Worm (Caenorhabditis elegans): ENCODE data around the gene D1054.9.

The D1054.9 gene

ce11 chrV:10790921-10791320 lies at the start of gene D1054.9:
Gene D1054.9, minus strand, starts transcription at chrV:10791057.
- TF ChIP-seq dao-5 (tag; optimal IDR thresholded peaks at IDR 0.05), result no peak
- no peak for TF ChIP-seq him-1 (tag; optimal IDR thresholded peaks at IDR 0.05)
- no peak for TF ChIP-seq W03F9.2 (tag; optimal IDR thresholded peaks at IDR 0.05)

- no peak for TF ChIP-seq dao-5 (tag; optimal IDR thresholded peaks at IDR 0.05)
- no peak for TF ChIP-seq W03F9.2 (tag; optimal IDR thresholded peaks at IDR 0.05)
Measured at ce11 chrV:10839398-10839797, 48.5 kb upstream of the D1054.9 start.

- TF ChIP-seq W03F9.2 (tag; optimal IDR thresholded peaks at IDR 0.05) (no peak), him-1 (tag; optimal IDR thresholded peaks at IDR 0.05) (no peak), dao-5 (tag; optimal IDR thresholded peaks at IDR 0.05) (no peak)
Measured at ce11 chrV:10838204-10838603, 47.3 kb upstream of the D1054.9 start.

ce11 chrV:10834682-10835219 lies 43.9 kb upstream of the D1054.9 start:
- no peak for TF ChIP-seq him-1 (tag; optimal IDR thresholded peaks at IDR 0.05)
- TF ChIP-seq dao-5 (tag; optimal IDR thresholded peaks at IDR 0.05), result no peak
- no peak for TF ChIP-seq W03F9.2 (tag; optimal IDR thresholded peaks at IDR 0.05)

- TF ChIP-seq dao-5 (tag; optimal IDR thresholded peaks at IDR 0.05) (no peak), W03F9.2 (tag; optimal IDR thresholded peaks at IDR 0.05) (no peak), him-1 (tag; optimal IDR thresholded peaks at IDR 0.05) (no peak)
Measured at ce11 chrV:10832862-10833261, 42.0 kb upstream of the D1054.9 start.

- TF ChIP-seq him-1 (tag; optimal IDR thresholded peaks at IDR 0.05), result no peak
- no peak for TF ChIP-seq W03F9.2 (tag; optimal IDR thresholded peaks at IDR 0.05)
- TF ChIP-seq dao-5 (tag; optimal IDR thresholded peaks at IDR 0.05), result no peak
Measured at ce11 chrV:10824711-10825110, 33.9 kb upstream of the D1054.9 start, which contains the start of gene nrx-1. Gene nrx-1, plus strand, starts transcription at chrV:10825011.

ce11 chrV:10818498-10818897 lies 27.6 kb upstream of the D1054.9 start:
- TF ChIP-seq W03F9.2 (tag; optimal IDR thresholded peaks at IDR 0.05), result no peak
- TF ChIP-seq him-1 (tag; optimal IDR thresholded peaks at IDR 0.05), result no peak
- TF ChIP-seq dao-5 (tag; optimal IDR thresholded peaks at IDR 0.05), result no peak

- TF ChIP-seq W03F9.2 (tag; optimal IDR thresholded peaks at IDR 0.05), result no peak
- no peak for TF ChIP-seq him-1 (tag; optimal IDR thresholded peaks at IDR 0.05)
- TF ChIP-seq dao-5 (tag; optimal IDR thresholded peaks at IDR 0.05), result no peak
Measured at ce11 chrV:10816831-10817230, 26.0 kb upstream of the D1054.9 start.

ce11 chrV:10814333-10814732 lies 23.5 kb upstream of the D1054.9 start:
- no peak for TF ChIP-seq W03F9.2 (tag; optimal IDR thresholded peaks at IDR 0.05)
- TF ChIP-seq dao-5 (tag; optimal IDR thresholded peaks at IDR 0.05), result no peak
- TF ChIP-seq him-1 (tag; optimal IDR thresholded peaks at IDR 0.05), result no peak

ce11 chrV:10813425-10814156 lies 22.7 kb upstream of the D1054.9 start, which contains the start of the genes C29A12.1 and lig-1:
Gene C29A12.1, minus strand, starts transcription at chrV:10813487.
Gene lig-1, plus strand, starts transcription at chrV:10814106.
- TF ChIP-seq W03F9.2 (tag; optimal IDR thresholded peaks at IDR 0.05) (peak; percentile 21), dao-5 (tag; optimal IDR thresholded peaks at IDR 0.05) (no peak)

ce11 chrV:10811763-10812162 lies 20.9 kb upstream of the D1054.9 start, which contains the start of gene C29A12.22:
Gene C29A12.22, plus strand, starts transcription at chrV:10812063.
- TF ChIP-seq dao-5 (tag; optimal IDR thresholded peaks at IDR 0.05) (no peak), him-1 (tag; optimal IDR thresholded peaks at IDR 0.05) (no peak), W03F9.2 (tag; optimal IDR thresholded peaks at IDR 0.05) (no peak)

ce11 chrV:10807862-10808327 lies 17.0 kb upstream of the D1054.9 start, which contains the start of gene plrg-1:
Gene plrg-1, minus strand, starts transcription at chrV:10807912.
- TF ChIP-seq him-1 (tag; optimal IDR thresholded peaks at IDR 0.05) (peak; percentile 33), W03F9.2 (tag; optimal IDR thresholded peaks at IDR 0.05) (peak; percentile 92), dao-5 (tag; optimal IDR thresholded peaks at IDR 0.05) (peak; percentile 29)

- TF ChIP-seq W03F9.2 (tag; optimal IDR thresholded peaks at IDR 0.05) (no peak), dao-5 (tag; optimal IDR thresholded peaks at IDR 0.05) (no peak), him-1 (tag; optimal IDR thresholded peaks at IDR 0.05) (no peak)
Measured at ce11 chrV:10805934-10806333, 15.1 kb upstream of the D1054.9 start, which contains the start of gene prp-38. Gene prp-38, minus strand, starts transcription at chrV:10806034.

ce11 chrV:10804374-10804773 lies 13.5 kb upstream of the D1054.9 start, which contains the start of gene secs-1:
Gene secs-1, minus strand, starts transcription at chrV:10804474.
- TF ChIP-seq him-1 (tag; optimal IDR thresholded peaks at IDR 0.05), result no peak

Measured in whole organism, L4/young adult.